Worm (Caenorhabditis elegans) whole organism, L4/young adult: Measurements from ENCODE around the gene dhs-12.

Experiments used
- W03F9.2 ChIP-seq: fragments of 150-350 bp; optimal IDR thresholded peaks from 2 replicates; lab custom pipeline; 2014; ENCODE audit warnings: missing biosample characterization, missing genetic modification characterization
- dao-5 ChIP-seq: sonication (generic microtip); optimal IDR thresholded peaks from 2 replicates; lab custom pipeline; 2016; ENCODE audit warnings: missing genotype, missing genetic modification characterization, moderate library complexity, missing compliant biosample characterization
- him-1 ChIP-seq: sonication (generic microtip); optimal IDR thresholded peaks from 2 replicates; lab custom pipeline; 2016; ENCODE audit warnings: missing genotype, missing genetic modification reagents, missing genetic modification characterization, missing compliant biosample characterization

dhs-12 gene

DNA sequence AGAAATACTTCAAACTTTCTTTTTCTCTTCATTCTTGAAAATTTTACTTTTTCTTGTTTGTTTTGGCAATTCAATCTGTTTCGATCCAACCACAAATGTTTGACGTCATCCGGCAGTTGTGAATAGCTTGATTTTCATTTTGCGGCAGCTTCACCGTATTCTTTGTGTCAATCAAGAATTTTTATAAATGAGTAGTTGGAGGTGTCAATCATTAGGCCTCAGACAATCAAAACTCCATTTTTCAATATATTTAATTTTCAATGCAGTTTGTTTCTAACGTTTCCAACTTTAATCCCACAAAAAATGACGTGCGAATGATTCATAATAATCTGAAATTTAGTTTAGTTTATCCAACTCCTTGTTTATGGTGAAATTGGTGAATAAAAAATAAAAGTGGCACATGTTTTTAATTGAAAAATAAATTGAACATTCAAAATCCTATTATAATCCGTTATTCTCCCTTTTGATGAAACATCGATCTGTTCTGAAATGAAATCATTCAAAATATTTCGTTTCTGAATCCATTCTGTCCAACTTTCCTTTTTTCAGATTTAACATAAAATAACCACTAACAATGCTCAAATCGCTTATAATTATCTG lies 15.3 kb downstream of the dhs-12 start, which contains the start of gene ttr-53:
Gene ttr-53 (plus strand): TSS at position 550 of the 600 bp plus-strand sequence.
- no peak for TF ChIP-seq dao-5 (tag; lab: Kevin White, UChicago)

DNA sequence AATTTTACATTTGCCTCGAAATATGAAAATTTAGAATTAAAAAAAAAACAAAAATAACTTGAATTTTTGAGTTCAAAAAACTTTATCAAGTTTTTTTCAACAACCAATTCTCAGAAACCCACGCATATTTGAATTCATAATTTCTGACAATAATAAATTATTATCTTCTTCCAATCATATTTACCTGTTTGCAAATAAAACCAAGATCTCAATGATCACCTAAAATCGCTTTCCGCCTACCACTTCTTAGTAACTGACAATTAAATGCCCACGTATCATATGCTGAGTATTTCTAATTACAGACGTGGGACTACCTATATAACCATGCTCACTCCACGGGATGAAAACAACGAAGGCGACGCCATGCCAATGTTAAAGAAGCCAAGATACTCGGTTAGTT lies 19.5 kb downstream of the dhs-12 start, which contains the start of gene pps-1:
Gene pps-1 (plus strand): TSS at position 301 of the 400 bp plus-strand sequence.
- no peak for TF ChIP-seq W03F9.2 (tag; lab: Kevin White, UChicago)

ce11 chrIV:10164086-10164485 lies 21.8 kb downstream of the dhs-12 start:
- TF ChIP-seq W03F9.2 (tag; lab: Kevin White, UChicago) (no peak), him-1 (tag; lab: Kevin White, UChicago) (no peak), dao-5 (tag; lab: Kevin White, UChicago) (no peak)

- TF ChIP-seq dao-5 (tag; lab: Kevin White, UChicago) (no peak), W03F9.2 (tag; lab: Kevin White, UChicago) (no peak), him-1 (tag; lab: Kevin White, UChicago) (no peak)
Observed at ce11 chrIV:10170808-10171207, 28.6 kb downstream of the dhs-12 start.

DNA sequence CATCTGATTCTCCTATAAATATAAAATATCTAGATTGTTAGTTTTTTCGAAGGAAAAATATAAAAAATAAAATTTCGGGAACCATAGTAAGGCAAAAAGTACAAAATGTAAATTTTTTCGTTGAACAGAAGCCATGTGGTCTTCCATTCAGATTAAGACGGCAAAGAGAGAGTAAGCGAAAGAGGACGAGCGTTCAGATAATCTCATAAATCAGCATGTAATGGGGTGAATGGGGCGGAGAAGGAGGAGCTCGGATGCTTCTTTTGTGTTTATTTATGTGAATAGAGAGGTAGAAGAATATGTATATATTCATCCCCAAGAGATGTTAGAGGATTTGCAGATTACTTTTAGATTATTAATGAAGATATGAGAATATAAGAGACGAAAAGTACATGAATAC lies 32.1 kb downstream of the dhs-12 start, which contains the start of gene pxf-1:
Gene pxf-1 (minus strand): TSS at position 14 of the 400 bp plus-strand sequence.
- TF ChIP-seq him-1 (tag; lab: Kevin White, UChicago) (no peak), dao-5 (tag; lab: Kevin White, UChicago) (no peak), W03F9.2 (tag; lab: Kevin White, UChicago) (no peak)

DNA sequence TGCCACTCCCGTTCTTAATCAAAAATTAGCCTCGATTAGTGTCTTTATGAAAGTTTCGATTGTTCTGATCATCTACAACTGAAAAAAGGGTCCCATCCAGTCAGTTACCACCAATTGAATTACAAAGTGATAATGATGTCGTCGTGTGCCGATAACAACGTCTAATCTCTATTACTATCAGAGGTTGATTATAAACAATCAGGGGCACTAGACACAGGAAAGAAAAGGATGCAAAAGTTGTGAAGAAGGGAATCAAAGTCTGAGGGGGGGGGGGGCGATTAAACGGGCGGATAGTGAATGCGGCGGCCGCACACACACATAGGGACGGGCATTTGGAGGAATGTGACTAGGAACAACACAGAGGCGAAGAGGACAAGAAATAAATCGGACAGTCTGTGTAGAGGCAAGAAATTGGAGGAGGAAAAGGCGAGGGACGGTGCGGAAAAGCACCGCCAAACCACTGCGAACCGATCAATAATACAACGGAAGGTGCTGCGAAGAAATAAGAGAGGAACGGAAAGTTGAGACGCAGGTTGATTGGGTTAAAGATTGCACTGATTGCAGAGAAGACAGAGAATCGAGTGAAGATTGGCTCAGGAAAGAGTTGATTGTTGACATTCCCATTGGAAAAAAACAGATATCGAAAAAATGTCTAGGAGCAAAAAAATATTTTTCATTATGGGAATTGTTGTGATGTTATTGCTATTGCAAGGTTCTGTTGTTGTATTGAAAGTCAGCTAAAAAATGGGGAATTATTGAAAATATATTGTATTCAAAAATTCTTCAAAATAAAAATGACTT lies 32.9 kb downstream of the dhs-12 start:
- no peak for TF ChIP-seq dao-5 (tag; lab: Kevin White, UChicago)
- TF ChIP-seq him-1 (tag; lab: Kevin White, UChicago), result no peak
- TF ChIP-seq W03F9.2 (tag; lab: Kevin White, UChicago), result no peak

DNA sequence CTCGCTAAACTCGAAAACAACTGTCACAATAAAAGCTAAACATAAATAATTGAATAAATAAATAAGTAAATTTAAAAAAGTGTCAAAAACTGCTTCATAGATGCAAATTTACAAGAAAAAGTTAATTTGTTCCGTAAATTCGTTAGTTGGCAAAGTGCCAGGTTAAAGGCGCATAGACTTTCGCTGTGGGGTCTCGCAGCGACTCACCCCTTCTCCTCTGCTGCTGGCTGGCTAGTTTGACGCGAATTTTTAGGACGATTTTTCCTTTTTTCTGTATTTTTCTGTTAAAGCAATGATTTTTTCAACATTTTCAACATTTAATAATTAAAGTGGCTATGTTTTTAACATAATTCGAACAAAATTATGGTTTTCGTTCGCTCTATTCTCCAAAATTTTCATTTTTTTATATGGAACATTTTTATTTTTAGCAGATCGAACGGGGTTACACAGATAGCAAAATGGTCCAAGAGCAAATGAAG lies 34.0 kb downstream of the dhs-12 start, which contains the start of gene rack-1:
Gene rack-1 (plus strand): TSS at position 429 of the 479 bp plus-strand sequence.
- TF ChIP-seq dao-5 (tag; lab: Kevin White, UChicago), result no peak
- peak; percentile 8 for TF ChIP-seq him-1 (tag; lab: Kevin White, UChicago)
- peak; percentile 74 for TF ChIP-seq W03F9.2 (tag; lab: Kevin White, UChicago)

DNA sequence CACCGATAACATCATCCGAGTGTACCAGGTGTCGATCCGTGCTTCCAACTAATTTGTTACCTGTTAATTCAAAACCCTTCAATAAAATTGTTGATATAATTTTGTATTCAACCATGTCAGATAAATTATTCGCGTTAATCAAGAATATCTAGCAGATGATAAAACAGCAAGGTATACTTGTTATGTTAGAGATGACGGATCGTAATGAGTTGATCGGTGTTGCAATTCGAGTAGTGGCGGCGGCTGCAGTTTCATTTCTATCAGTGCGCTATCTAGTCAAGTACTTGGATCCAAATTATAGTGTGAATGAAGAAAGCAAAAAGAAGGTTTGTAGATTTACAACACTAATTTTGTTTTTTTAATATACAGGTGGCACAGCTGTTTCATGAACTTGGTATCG lies 35.5 kb downstream of the dhs-12 start, which contains the start of gene mspn-1:
Gene mspn-1 (plus strand): TSS at position 190 of the 400 bp plus-strand sequence.
- no peak for TF ChIP-seq him-1 (tag; lab: Kevin White, UChicago)
- TF ChIP-seq W03F9.2 (tag; lab: Kevin White, UChicago), result no peak
- no peak for TF ChIP-seq dao-5 (tag; lab: Kevin White, UChicago)

- TF ChIP-seq dao-5 (tag; lab: Kevin White, UChicago) (no peak), W03F9.2 (tag; lab: Kevin White, UChicago) (no peak), him-1 (tag; lab: Kevin White, UChicago) (no peak)
Observed at ce11 chrIV:10180133-10180749, 38.0 kb downstream of the dhs-12 start, which contains the start of gene gta-1. Gene gta-1, plus strand, starts transcription at chrIV:10180660.

ce11 chrIV:10188505-10188904 lies 46.2 kb downstream of the dhs-12 start:
- no peak for TF ChIP-seq him-1 (tag; lab: Kevin White, UChicago)
- no peak for TF ChIP-seq W03F9.2 (tag; lab: Kevin White, UChicago)
- TF ChIP-seq dao-5 (tag; lab: Kevin White, UChicago), result no peak

ce11 chrIV:10190586-10190985 lies 48.3 kb downstream of the dhs-12 start:
- TF ChIP-seq W03F9.2 (tag; lab: Kevin White, UChicago) (no peak), him-1 (tag; lab: Kevin White, UChicago) (no peak), dao-5 (tag; lab: Kevin White, UChicago) (no peak)

DNA sequence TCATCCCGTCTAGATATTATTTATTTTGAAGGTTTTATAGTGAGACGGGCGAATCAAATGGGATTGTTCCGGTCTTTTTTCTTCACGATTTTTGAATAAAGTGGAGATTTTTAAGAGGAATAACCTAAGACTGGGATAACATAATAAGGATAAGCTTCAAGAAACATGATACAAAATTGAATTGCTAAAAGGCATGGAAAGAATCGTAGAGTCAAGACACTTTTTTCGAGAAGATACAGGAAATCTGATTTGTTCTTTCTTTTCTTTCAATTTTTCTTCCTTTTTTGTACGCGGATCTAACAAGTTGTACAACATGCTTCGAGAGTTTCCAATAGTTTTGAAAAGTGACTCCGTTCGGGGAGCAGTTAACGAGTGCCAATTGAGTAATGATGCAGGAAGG lies 49.2 kb downstream of the dhs-12 start:
- no peak for TF ChIP-seq dao-5 (tag; lab: Kevin White, UChicago)
- no peak for TF ChIP-seq W03F9.2 (tag; lab: Kevin White, UChicago)
- no peak for TF ChIP-seq him-1 (tag; lab: Kevin White, UChicago)

- TF ChIP-seq him-1 (tag; lab: Kevin White, UChicago) (no peak), W03F9.2 (tag; lab: Kevin White, UChicago) (no peak), dao-5 (tag; lab: Kevin White, UChicago) (no peak)
Observed at ce11 chrIV:10194345-10194744, 52.1 kb downstream of the dhs-12 start, which contains the start of gene ptrg-1. Gene ptrg-1, minus strand, starts transcription at chrIV:10194445.
